Worm (Caenorhabditis elegans): ENCODE results near the gene clec-61.

Gene clec-61

ce11 chrII:10502491-10503063, 12.2 kb upstream of the clec-61 start, which contains the start of gene myrf-1 (continued):
- TF ChIP-seq daf-12 (tag; optimal IDR thresholded peaks at IDR 0.05) (no peak), lin-39 (tag; optimal IDR thresholded peaks at IDR 0.05) (peak; percentile 96), nfya-1 (tag; optimal IDR thresholded peaks at IDR 0.05; ENCODE audit: insufficient read depth) (peak; percentile 90), nhr-67 (tag; optimal IDR thresholded peaks at IDR 0.05) (peak; percentile 3), zag-1 (tag; optimal IDR thresholded peaks at IDR 0.05) (peak; percentile 57), ceh-28 (tag; optimal IDR thresholded peaks at IDR 0.05) (peak; percentile 84), fkh-10 (GFP tag; optimal IDR thresholded peaks at IDR 0.05) (peak; percentile 17), ceh-9 (tag; optimal IDR thresholded peaks at IDR 0.05) (no peak), ztf-11 (tag; optimal IDR thresholded peaks at IDR 0.05) (no peak), fkh-2 (tag; optimal IDR thresholded peaks at IDR 0.05) (no peak), elt-3 (tag; optimal IDR thresholded peaks at IDR 0.05) (peak in 2 of 3 experiments; percentile 18 to 35), lsy-12 (tag; optimal IDR thresholded peaks at IDR 0.05) (peak; percentile 92), jun-1 (tag; optimal IDR thresholded peaks at IDR 0.05) (peak; percentile 62), skn-1 (tag; optimal IDR thresholded peaks at IDR 0.05) (peak; percentile 61), tbx-2 (tag; optimal IDR thresholded peaks at IDR 0.05) (peak; percentile 88), nhr-43 (tag; optimal IDR thresholded peaks at IDR 0.05; ENCODE audit: poor library complexity, severe bottlenecking) (peak; percentile 74)

ce11 chrII:10501578-10501977, 11.2 kb upstream of the clec-61 start:
- peak; percentile 69 for TF ChIP-seq skn-1 (tag; optimal IDR thresholded peaks at IDR 0.05)
- no peak for TF ChIP-seq jun-1 (tag; optimal IDR thresholded peaks at IDR 0.05)
- TF ChIP-seq mml-1 (tag; optimal IDR thresholded peaks at IDR 0.05) = no peak
- peak; percentile 50 for TF ChIP-seq lin-39 (tag; optimal IDR thresholded peaks at IDR 0.05)
- peak; percentile 67 for TF ChIP-seq ama-1 (optimal IDR thresholded peaks at IDR 0.05)
- no peak for TF ChIP-seq aly-2 (tag; optimal IDR thresholded peaks at IDR 0.05)
- peak; percentile 51 for TF ChIP-seq hmg-11 (tag; optimal IDR thresholded peaks at IDR 0.05)
- peak; percentile 51 for TF ChIP-seq egl-5 (tag; optimal IDR thresholded peaks at IDR 0.05)
- no peak for TF ChIP-seq fkh-10 (GFP tag; optimal IDR thresholded peaks at IDR 0.05)
- TF ChIP-seq mdl-1 (tag; optimal IDR thresholded peaks at IDR 0.05) = peak; percentile 39
- TF ChIP-seq elt-3 (tag; optimal IDR thresholded peaks at IDR 0.05) = no peak
- TF ChIP-seq nfya-1 (tag; optimal IDR thresholded peaks at IDR 0.05; ENCODE audit: insufficient read depth) = peak; percentile 79
- TF ChIP-seq nhr-43 (tag; optimal IDR thresholded peaks at IDR 0.05; ENCODE audit: poor library complexity, severe bottlenecking) = peak; percentile 74
- TF ChIP-seq zag-1 (tag; optimal IDR thresholded peaks at IDR 0.05) = no peak
- no peak for TF ChIP-seq ztf-11 (tag; optimal IDR thresholded peaks at IDR 0.05)
- no peak for TF ChIP-seq sea-2 (GFP tag; optimal IDR thresholded peaks at IDR 0.05)
- TF ChIP-seq nhr-11 (tag; optimal IDR thresholded peaks at IDR 0.05) = no peak
- peak; percentile 59 for TF ChIP-seq elt-1 (tag; optimal IDR thresholded peaks at IDR 0.05)
- TF ChIP-seq nhr-237 (tag; optimal IDR thresholded peaks at IDR 0.05) = no peak
- peak; percentile 83 for TF ChIP-seq nhr-25 (tag; optimal IDR thresholded peaks at IDR 0.05)
- peak; percentile 38 for TF ChIP-seq pqm-1 (tag; optimal IDR thresholded peaks at IDR 0.05)
- TF ChIP-seq nhr-28 (tag; optimal IDR thresholded peaks at IDR 0.05) = no peak
- TF ChIP-seq R02D3.7 (tag; optimal IDR thresholded peaks at IDR 0.05) = peak; percentile 22
- no peak for TF ChIP-seq snpc-4 (tag; optimal IDR thresholded peaks at IDR 0.05)
- TF ChIP-seq ceh-9 (tag; optimal IDR thresholded peaks at IDR 0.05) = no peak
- no peak for TF ChIP-seq nhr-76 (tag; optimal IDR thresholded peaks at IDR 0.05)
- TF ChIP-seq elt-2 (tag; optimal IDR thresholded peaks at IDR 0.05) = no peak
- TF ChIP-seq fos-1 (tag; optimal IDR thresholded peaks at IDR 0.05) = no peak
- no peak for TF ChIP-seq ceh-82 (tag; optimal IDR thresholded peaks at IDR 0.05)
- TF ChIP-seq ZK546.5 (tag; optimal IDR thresholded peaks at IDR 0.05) = no peak
- TF ChIP-seq nhr-23 (tag; optimal IDR thresholded peaks at IDR 0.05) = peak; percentile 55
- TF ChIP-seq nhr-77 (tag; optimal IDR thresholded peaks at IDR 0.05) = no peak
- no peak for TF ChIP-seq tbx-2 (tag; optimal IDR thresholded peaks at IDR 0.05)
- TF ChIP-seq lsy-12 (tag; optimal IDR thresholded peaks at IDR 0.05) = peak; percentile 46
- TF ChIP-seq unc-62 (GFP tag; optimal IDR thresholded peaks at IDR 0.05) = peak; percentile 77
- no peak for TF ChIP-seq egl-27 (tag; optimal IDR thresholded peaks at IDR 0.05)
- no peak for TF ChIP-seq ceh-16 (tag; optimal IDR thresholded peaks at IDR 0.05)
- TF ChIP-seq ztf-4 (tag; optimal IDR thresholded peaks at IDR 0.05) = no peak
- no peak for TF ChIP-seq eor-1 (tag; optimal IDR thresholded peaks at IDR 0.05)
- no peak for TF ChIP-seq daf-12 (tag; optimal IDR thresholded peaks at IDR 0.05)
- peak; percentile 9 for TF ChIP-seq pha-4 (tag; optimal IDR thresholded peaks at IDR 0.05)
- peak; percentile 30 for TF ChIP-seq ceh-28 (tag; optimal IDR thresholded peaks at IDR 0.05)
- TF ChIP-seq lin-15B (tag; optimal IDR thresholded peaks at IDR 0.05) = peak; percentile 52
- TF ChIP-seq nhr-12 (tag; optimal IDR thresholded peaks at IDR 0.05) = no peak
- no peak for TF ChIP-seq unc-39 (tag; optimal IDR thresholded peaks at IDR 0.05)
- no peak for TF ChIP-seq fkh-2 (tag; optimal IDR thresholded peaks at IDR 0.05)
- TF ChIP-seq nhr-67 (tag; optimal IDR thresholded peaks at IDR 0.05) = no peak
